Fruit fly (Drosophila melanogaster): ENCODE results near the gene Cyp28d2.

DNA sequence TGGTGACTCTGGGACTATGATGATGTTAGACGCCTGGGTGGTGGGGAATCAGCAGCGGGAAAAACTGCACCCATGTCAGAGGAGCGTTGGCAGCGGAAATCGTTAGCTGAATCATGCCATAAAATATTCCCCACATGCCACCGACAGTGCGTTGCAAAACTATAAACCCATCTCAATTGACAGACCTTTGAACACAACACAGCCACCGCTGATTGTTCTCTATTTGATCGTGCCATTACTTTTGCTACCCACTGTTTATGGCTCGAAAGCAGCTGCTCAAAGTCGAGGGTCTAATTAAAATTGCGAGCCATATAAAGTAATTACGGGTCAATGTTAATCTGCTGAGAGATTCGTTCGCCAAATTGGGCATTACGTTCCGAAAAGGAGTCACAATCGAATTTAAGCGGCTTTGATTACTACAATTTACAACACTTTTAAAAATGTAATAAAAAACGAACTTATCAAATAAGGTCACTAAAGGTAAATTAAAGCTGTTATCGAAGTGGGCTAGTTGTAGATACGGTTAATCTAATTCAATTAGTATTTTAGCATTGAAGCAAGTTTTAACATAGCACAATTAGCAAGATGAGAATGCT, 17.8 kb downstream of the Cyp28d2 start:
- no peak for TF ChIP-seq psq (optimal IDR thresholded peaks at IDR 0.05)
- no peak for TF ChIP-seq Sin3A (optimal IDR thresholded peaks at IDR 0.05)
- TF ChIP-seq Myc (optimal IDR thresholded peaks at IDR 0.05), result no peak
- no peak for TF ChIP-seq insv (optimal IDR thresholded peaks at IDR 0.05)
